Fruit fly (Drosophila melanogaster) whole organism, embryonic: Measurements from ENCODE around the gene CG8925.
A peak's percentile ranks its signal among the peaks of the same experiment; 100 is the strongest.

ENCODE experiments used
- Asciz ChIP-seq: fragments of 200-800 bp; sonication (Bioruptor generic); optimal IDR thresholded peaks from 2 replicates; lab custom pipeline; 2017; ENCODE audit warnings: missing biosample characterization, mild to moderate bottlenecking, missing genetic modification characterization, missing genetic modification reagents
- BtbVII ChIP-seq: fragments of 200-800 bp; sonication (Bioruptor generic); optimal IDR thresholded peaks from 3 replicates; lab custom pipeline; 2017; ENCODE audit warnings: missing biosample characterization, mild to moderate bottlenecking, missing genetic modification characterization
- CG13296 ChIP-seq: fragments of 200-800 bp; sonication (Bioruptor generic); optimal IDR thresholded peaks from 3 replicates; lab custom pipeline; 2018; ENCODE audit warnings: missing biosample characterization, mild to moderate bottlenecking, missing genetic modification characterization
- CG13775 ChIP-seq: fragments of 200-800 bp; sonication (Bioruptor generic); optimal IDR thresholded peaks from 3 replicates; lab custom pipeline; 2017; ENCODE audit warnings: missing biosample characterization, mild to moderate bottlenecking, missing genetic modification characterization
- CG14014 ChIP-seq: fragments of 200-800 bp; sonication (Bioruptor generic); IDR thresholded peaks from 2 replicates; pipeline ENCODE4 v1.3.6; 2022; ENCODE audit warnings: missing biosample characterization, missing genetic modification characterization
- CG1529 ChIP-seq: fragments of 200-800 bp; sonication (Bioruptor generic); optimal IDR thresholded peaks from 3 replicates; lab custom pipeline; 2018; ENCODE audit warnings: missing biosample characterization, missing genetic modification characterization
- CG17328 ChIP-seq: fragments of 200-800 bp; sonication (Bioruptor generic); IDR thresholded peaks from 2 replicates; pipeline ENCODE4 v1.3.6; 2022; ENCODE audit warnings: missing biosample characterization, missing genetic modification characterization
- CG17359 ChIP-seq: fragments of 200-800 bp; sonication (Bioruptor generic); optimal IDR thresholded peaks from 3 replicates; lab custom pipeline; 2018; ENCODE audit warnings: missing biosample characterization, mild to moderate bottlenecking, missing genetic modification characterization, moderate library complexity
- CG17829 ChIP-seq: fragments of 200-800 bp; optimal IDR thresholded peaks from 2 replicates; lab custom pipeline; 2019; ENCODE audit warnings: missing biosample characterization, mild to moderate bottlenecking, missing genetic modification characterization, moderate library complexity
- CG18476 ChIP-seq: fragments of 200-800 bp; sonication (Bioruptor generic); optimal IDR thresholded peaks from 2 replicates; lab custom pipeline; 2016; ENCODE audit warnings: missing biosample characterization, mild to moderate bottlenecking, missing genetic modification characterization
- CG2889 ChIP-seq: fragments of 200-800 bp; sonication (Bioruptor generic); IDR thresholded peaks from 3 replicates; pipeline ENCODE4 v1.3.6; 2022; ENCODE audit warnings: missing biosample characterization, missing genetic modification characterization
- CG30431 ChIP-seq: fragments of 200-800 bp; sonication (Bioruptor generic); optimal IDR thresholded peaks from 2 replicates; lab custom pipeline; 2017; ENCODE audit warnings: missing biosample characterization, missing genetic modification characterization
- CG3163 ChIP-seq: fragments of 200-800 bp; sonication (Bioruptor generic); optimal IDR thresholded peaks from 3 replicates; lab custom pipeline; 2016; ENCODE audit warnings: missing biosample characterization, missing genetic modification characterization
- CG4282 ChIP-seq: fragments of 200-800 bp; sonication (Bioruptor generic); optimal IDR thresholded peaks from 2 replicates; lab custom pipeline; 2016; ENCODE audit warnings: missing biosample characterization, missing genetic modification characterization
- CG4617 ChIP-seq: fragments of 200-800 bp; sonication (Bioruptor generic); optimal IDR thresholded peaks from 3 replicates; lab custom pipeline; 2016; ENCODE audit warnings: missing biosample characterization, missing genetic modification characterization, borderline replicate concordance
- CG4707 ChIP-seq: fragments of 200-800 bp; sonication (Bioruptor generic); optimal IDR thresholded peaks from 2 replicates; lab custom pipeline; 2018; ENCODE audit warnings: missing biosample characterization, mild to moderate bottlenecking, missing genetic modification characterization, moderate library complexity
- CG4820 ChIP-seq: fragments of 200-800 bp; sonication (Bioruptor generic); optimal IDR thresholded peaks from 3 replicates; lab custom pipeline; 2016; ENCODE audit warnings: missing biosample characterization, missing genetic modification characterization
- CG5180 ChIP-seq: fragments of 200-800 bp; sonication (Bioruptor generic); optimal IDR thresholded peaks from 3 replicates; lab custom pipeline; 2017; ENCODE audit warnings: missing biosample characterization, missing genetic modification characterization, mild to moderate bottlenecking, moderate library complexity, missing genetic modification reagents
- CG6272 ChIP-seq: fragments of 200-800 bp; sonication (Bioruptor generic); IDR thresholded peaks from 2 replicates; pipeline ENCODE4 v1.3.6; 2022; ENCODE audit warnings: missing biosample characterization, missing genetic modification characterization
- CG6689 ChIP-seq: fragments of 200-800 bp; sonication (Bioruptor generic); IDR thresholded peaks from 2 replicates; pipeline ENCODE4 v1.3.6; 2022; ENCODE audit warnings: missing biosample characterization, missing genetic modification characterization
- CG7928 ChIP-seq: fragments of 200-800 bp; sonication (Bioruptor generic); optimal IDR thresholded peaks from 2 replicates; lab custom pipeline; 2017; ENCODE audit warnings: missing biosample characterization, mild to moderate bottlenecking, missing genetic modification characterization
- CG8290 ChIP-seq, 3 experiments: fragments of 200-800 bp; sonication (Bioruptor generic); optimal IDR thresholded peaks; 2 replicates each; lab custom pipeline; 2016 to 2019; ENCODE audit warnings: missing biosample characterization in 3 of 3, missing genetic modification characterization in 3 of 3, mild to moderate bottlenecking in 2 of 3, moderate library complexity in 1 of 3
- CG9609 ChIP-seq: fragments of 200-800 bp; sonication (Bioruptor generic); optimal IDR thresholded peaks from 3 replicates; lab custom pipeline; 2016; ENCODE audit warnings: missing biosample characterization, missing genetic modification characterization
- Dll ChIP-seq: fragments of 200-800 bp; sonication (Bioruptor generic); IDR thresholded peaks from 4 replicates; pipeline ENCODE4 v1.3.6; 2022; ENCODE audit warnings: missing biosample characterization, missing genetic modification characterization; ENCODE audit not compliant: partially characterized antibody
- E2f2 ChIP-seq: fragments of 200-800 bp; sonication (Bioruptor generic); IDR thresholded peaks from 2 replicates; pipeline ENCODE4 v1.3.6; 2022; ENCODE audit warnings: missing biosample characterization, missing genetic modification characterization
- Gug ChIP-seq: fragments of 200-800 bp; sonication (Bioruptor generic); IDR thresholded peaks from 4 replicates; pipeline ENCODE4 v1.3.6; 2022; ENCODE audit warnings: missing biosample characterization, missing genetic modification characterization
- Hr39 ChIP-seq: fragments of >200 bp; optimal IDR thresholded peaks from 2 replicates; lab custom pipeline; 2017
- Kr ChIP-seq: fragments of 200-800 bp; sonication (Bioruptor generic); optimal IDR thresholded peaks from 2 replicates; lab custom pipeline; 2017; ENCODE audit warnings: missing biosample characterization, mild to moderate bottlenecking, missing genetic modification characterization
- Lhr ChIP-seq: fragments of 200-800 bp; sonication (Bioruptor generic); optimal IDR thresholded peaks from 3 replicates; lab custom pipeline; 2017; ENCODE audit warnings: mild to moderate bottlenecking, missing biosample characterization, missing genetic modification reagents, missing genetic modification characterization
- Max ChIP-seq: fragments of 200-800 bp; sonication (Bioruptor generic); optimal IDR thresholded peaks from 2 replicates; lab custom pipeline; 2016; ENCODE audit warnings: missing biosample characterization, mild to moderate bottlenecking, missing genetic modification characterization
- Myb ChIP-seq: fragments of 200-800 bp; sonication (Bioruptor generic); optimal IDR thresholded peaks from 2 replicates; lab custom pipeline; 2016; ENCODE audit warnings: missing biosample characterization, missing genetic modification characterization
- NFAT ChIP-seq: fragments of 200-800 bp; sonication (Bioruptor generic); IDR thresholded peaks from 2 replicates; pipeline ENCODE4 v1.3.6; 2022; ENCODE audit warnings: missing biosample characterization, missing genetic modification characterization
- Neu2 ChIP-seq: fragments of 200-800 bp; sonication (Bioruptor generic); optimal IDR thresholded peaks from 3 replicates; lab custom pipeline; 2016; ENCODE audit warnings: missing biosample characterization, missing genetic modification characterization, borderline replicate concordance
- Ptx1 ChIP-seq: fragments of 200-800 bp; sonication (Bioruptor generic); IDR thresholded peaks from 2 replicates; pipeline ENCODE4 v1.3.6; 2022; ENCODE audit warnings: missing biosample characterization, missing genetic modification characterization
- chinmo ChIP-seq: fragments of 200-800 bp; sonication (Bioruptor generic); IDR thresholded peaks from 4 replicates; pipeline ENCODE4 v1.3.6; 2022; ENCODE audit warnings: missing biosample characterization, missing genetic modification characterization; ENCODE audit not compliant: partially characterized antibody
- esg ChIP-seq: fragments of 200-800 bp; sonication (Bioruptor generic); conservative IDR thresholded peaks from 2 replicates; pipeline ENCODE4 v1.3.6; 2022; ENCODE audit warnings: missing biosample characterization, missing genetic modification characterization
- fu2 ChIP-seq: fragments of 200-800 bp; sonication (Bioruptor generic); optimal IDR thresholded peaks from 2 replicates; lab custom pipeline; 2016; ENCODE audit warnings: missing biosample characterization, missing genetic modification characterization
- gce ChIP-seq: fragments of 200-800 bp; sonication (Bioruptor generic); IDR thresholded peaks from 3 replicates; pipeline ENCODE4 v1.3.6; 2022; ENCODE audit warnings: missing biosample characterization, missing genetic modification characterization
- gro ChIP-seq: fragments of 200-800 bp; sonication (Bioruptor generic); optimal IDR thresholded peaks from 2 replicates; lab custom pipeline; 2016; ENCODE audit warnings: missing biosample characterization, missing genetic modification characterization
- klu ChIP-seq: fragments of 200-800 bp; sonication (Bioruptor generic); IDR thresholded peaks from 2 replicates; pipeline ENCODE4 v1.3.6; 2022; ENCODE audit warnings: missing biosample characterization, missing genetic modification characterization
- lbe ChIP-seq: fragments of 200-800 bp; sonication (Bioruptor generic); optimal IDR thresholded peaks from 2 replicates; lab custom pipeline; 2016; ENCODE audit warnings: missing biosample characterization, mild to moderate bottlenecking, missing genetic modification characterization
- lmd ChIP-seq: fragments of 200-800 bp; sonication (Bioruptor generic); IDR thresholded peaks from 2 replicates; pipeline ENCODE4 v1.3.6; 2022; ENCODE audit warnings: missing biosample characterization, missing genetic modification characterization
- mirr ChIP-seq: fragments of 200-800 bp; sonication (Bioruptor generic); optimal IDR thresholded peaks from 3 replicates; lab custom pipeline; 2018; ENCODE audit warnings: missing biosample characterization, mild to moderate bottlenecking, missing genetic modification characterization
- run ChIP-seq: fragments of 200-800 bp; sonication (Bioruptor generic); optimal IDR thresholded peaks from 3 replicates; lab custom pipeline; 2018; ENCODE audit warnings: missing biosample characterization, mild to moderate bottlenecking, missing genetic modification characterization
- slou ChIP-seq: fragments of 200-800 bp; sonication (Bioruptor generic); optimal IDR thresholded peaks from 3 replicates; lab custom pipeline; 2016; ENCODE audit warnings: missing biosample characterization, missing genetic modification characterization
- sob ChIP-seq: fragments of 200-800 bp; sonication (Bioruptor generic); IDR thresholded peaks from 2 replicates; pipeline ENCODE4 v1.3.6; 2022; ENCODE audit warnings: missing biosample characterization, missing genetic modification characterization
- sug ChIP-seq: fragments of 200-800 bp; optimal IDR thresholded peaks from 2 replicates; lab custom pipeline; 2019; ENCODE audit warnings: missing biosample characterization, mild to moderate bottlenecking, missing genetic modification characterization, moderate library complexity
- trem ChIP-seq: fragments of 200-800 bp; optimal IDR thresholded peaks from 3 replicates; lab custom pipeline; 2019; ENCODE audit warnings: missing biosample characterization, mild to moderate bottlenecking, missing genetic modification characterization, moderate library complexity
- tup ChIP-seq: fragments of 200-800 bp; sonication (Bioruptor generic); optimal IDR thresholded peaks from 2 replicates; lab custom pipeline; 2016; ENCODE audit warnings: missing biosample characterization, mild to moderate bottlenecking, missing genetic modification characterization, moderate library complexity

Gene CG8925

dm6 chr3R:16209714-16210553 is 38.1 kb downstream of the CG8925 start (continued):
- TF ChIP-seq Gug (GFP tag; lab: Robert Waterston, UW) = peak; percentile 14; the same call in 1 of the 4 replicates
- no peak for TF ChIP-seq esg (GFP tag; lab: Robert Waterston, UW)
- peak; percentile 5 for TF ChIP-seq CG13775 (GFP tag; lab: Kevin White, UChicago)
- no peak for TF ChIP-seq Dll (GFP tag; lab: Robert Waterston, UW)
- peak; percentile 39 for TF ChIP-seq sug
- no peak for TF ChIP-seq tup (GFP tag; lab: Kevin White, UChicago)
- no peak for TF ChIP-seq lmd (GFP tag; lab: Robert Waterston, UW)
- TF ChIP-seq Ptx1 = no peak
- TF ChIP-seq CG4820 (GFP tag; lab: Kevin White, UChicago) = no peak
- TF ChIP-seq CG3163 (GFP tag; lab: Kevin White, UChicago) = no peak
- no peak for TF ChIP-seq chinmo (GFP tag; lab: Robert Waterston, UW)
- TF ChIP-seq BtbVII = peak; percentile 37
- no peak for TF ChIP-seq CG7928 (GFP tag; lab: Kevin White, UChicago)
- no peak for TF ChIP-seq trem (tag; lab: Kevin White, UChicago)
- no peak for TF ChIP-seq run (tag; lab: Kevin White, UChicago)
- no peak for TF ChIP-seq Asciz (GFP tag; lab: Kevin White, UChicago)
- TF ChIP-seq CG1529 (GFP tag; lab: Kevin White, UChicago) = no peak
- TF ChIP-seq CG18476 (GFP tag; lab: Kevin White, UChicago) = no peak
- no peak for TF ChIP-seq slou (GFP tag; lab: Kevin White, UChicago)
- TF ChIP-seq Hr39 = no peak
- peak; percentile 60 for TF ChIP-seq CG13296 (GFP tag; lab: Kevin White, UChicago)
- TF ChIP-seq E2f2 = no peak
- TF ChIP-seq CG4617 (GFP tag; lab: Kevin White, UChicago) = no peak
- no peak for TF ChIP-seq mirr (GFP tag; lab: Kevin White, UChicago)
- no peak for TF ChIP-seq CG9609 (GFP tag; lab: Kevin White, UChicago)
- TF ChIP-seq CG30431 = no peak
- TF ChIP-seq CG14014 (GFP tag; lab: Robert Waterston, UW) = no peak; the same call in 1 of the 2 replicates
- no peak for TF ChIP-seq gro (GFP tag; lab: Kevin White, UChicago)
- TF ChIP-seq CG17328 = no peak
- TF ChIP-seq CG17829 (tag; lab: Kevin White, UChicago) = no peak
- TF ChIP-seq Max (GFP tag; lab: Kevin White, UChicago) = no peak
- TF ChIP-seq Kr (GFP tag; lab: Kevin White, UChicago) = no peak
- no peak for TF ChIP-seq gce (GFP tag; lab: Robert Waterston, UW)
- no peak for TF ChIP-seq NFAT (GFP tag; lab: Robert Waterston, UW)
- TF ChIP-seq fu2 (GFP tag; lab: Kevin White, UChicago) = no peak
- TF ChIP-seq CG17359 (tag; lab: Kevin White, UChicago) = no peak
- no peak for TF ChIP-seq CG5180
- TF ChIP-seq lbe (GFP tag; lab: Kevin White, UChicago) = peak; percentile 35
- TF ChIP-seq CG2889 (GFP tag; lab: Robert Waterston, UW) = 0 out of 3 replicates have a peak, but pooled peaks have one; percentile 39
- TF ChIP-seq sob = 0 out of 2 replicates have a peak, but pooled peaks have one; percentile 11
- TF ChIP-seq CG4282 (GFP tag; lab: Kevin White, UChicago) = no peak
- no peak for TF ChIP-seq CG4707
- TF ChIP-seq Lhr (GFP tag; lab: Kevin White, UChicago) = no peak
- no peak for TF ChIP-seq CG6272 (GFP tag; lab: Robert Waterston, UW)
- TF ChIP-seq Myb (GFP tag; lab: Kevin White, UChicago) = no peak
- TF ChIP-seq CG6689 (GFP tag; lab: Robert Waterston, UW) = peak; percentile 46
- TF ChIP-seq klu (GFP tag; lab: Robert Waterston, UW) = no peak
- TF ChIP-seq Neu2 (GFP tag; lab: Kevin White, UChicago) = no peak
- TF ChIP-seq CG8290 (GFP tag; optimal IDR thresholded peaks at IDR 0.05; lab: Kevin White, UChicago) = no peak
- TF ChIP-seq CG8290 (tag; optimal IDR thresholded peaks at IDR 0.05; lab: Kevin White, UChicago) = peak in 1 of 2 experiments; percentile 47
